Fruit fly (Drosophila melanogaster): Measurements from ENCODE around the gene Mayo.
A peak's percentile ranks its signal among the peaks of the same experiment; 100 is the strongest.

Gene Mayo

dm6 chr3R:31060708-31061625 lies 48.0 kb downstream of the Mayo start, which contains the start of gene dco (continued):
- TF ChIP-seq cato (GFP tag; optimal IDR thresholded peaks at IDR 0.05; ENCODE audit: borderline replicate concordance) (no peak), mld (GFP tag; IDR thresholded peaks at IDR 0.05; ENCODE audit: partially characterized antibody) (no peak), ham (GFP tag; IDR thresholded peaks at IDR 0.05) (no peak), Usf (GFP tag; optimal IDR thresholded peaks at IDR 0.05) (peak; percentile 67), Hmr (GFP tag; optimal IDR thresholded peaks at IDR 0.05) (peak; percentile 83), ATbp (GFP tag; optimal IDR thresholded peaks at IDR 0.05) (no peak), croc (GFP tag; conservative IDR thresholded peaks at IDR 0.05) (peak; percentile 54; the same call in 2 of the 3 replicates), CG10147 (GFP tag; optimal IDR thresholded peaks at IDR 0.05) (peak; percentile 5), sima (GFP tag; optimal IDR thresholded peaks at IDR 0.05) (no peak), otp (GFP tag; IDR thresholded peaks at IDR 0.05) (no peak; the same call in 2 of the 3 replicates), Asciz (GFP tag; optimal IDR thresholded peaks at IDR 0.05) (peak; percentile 8), ems (GFP tag; optimal IDR thresholded peaks at IDR 0.05) (peak; percentile 42), CG6683 (GFP tag; optimal IDR thresholded peaks at IDR 0.05) (no peak), CG31224 (GFP tag; IDR thresholded peaks at IDR 0.05) (peak; percentile 10; the same call in 1 of the 2 replicates), CG32767 (GFP tag; IDR thresholded peaks at IDR 0.05) (no peak), PHDP (tag; optimal IDR thresholded peaks at IDR 0.05) (peak; percentile 23), Neu2 (GFP tag; optimal IDR thresholded peaks at IDR 0.05; ENCODE audit: borderline replicate concordance) (peak; percentile 25), HmgD (GFP tag; optimal IDR thresholded peaks at IDR 0.05) (peak; percentile 22), D19A (tag; optimal IDR thresholded peaks at IDR 0.05) (peak; percentile 5), Antp (GFP tag; optimal IDR thresholded peaks at IDR 0.05) (peak; percentile 73), sug (tag; optimal IDR thresholded peaks at IDR 0.05) (peak; percentile 61), CTCF (GFP tag; optimal IDR thresholded peaks at IDR 0.05) (peak; percentile 100), Adf1 (GFP tag; IDR thresholded peaks at IDR 0.05) (no peak), CG17912 (GFP tag; optimal IDR thresholded peaks at IDR 0.05) (peak; percentile 66), unpg (GFP tag; optimal IDR thresholded peaks at IDR 0.05) (peak; percentile 46), btn (GFP tag; optimal IDR thresholded peaks at IDR 0.05) (peak; percentile 39), nmo (GFP tag; optimal IDR thresholded peaks at IDR 0.05) (peak; percentile 73), CG12236 (GFP tag; optimal IDR thresholded peaks at IDR 0.05) (no peak), slp2 (GFP tag; optimal IDR thresholded peaks at IDR 0.05) (peak; percentile 65), CG15011 (GFP tag; optimal IDR thresholded peaks at IDR 0.05) (no peak), BEAF-32 (GFP tag; optimal IDR thresholded peaks at IDR 0.05) (peak; percentile 41), ase (GFP tag; IDR thresholded peaks at IDR 0.05) (peak; percentile 72; the same call in 1 of the 3 replicates), E2f2 (GFP tag; IDR thresholded peaks at IDR 0.05) (peak; percentile 54), Atf-2 (GFP tag; optimal IDR thresholded peaks at IDR 0.05) (peak; percentile 4), Dll (GFP tag; IDR thresholded peaks at IDR 0.05; ENCODE audit: partially characterized antibody) (no peak), Sry-δ (GFP tag; optimal IDR thresholded peaks at IDR 0.05) (peak; percentile 55), twi (tag; optimal IDR thresholded peaks at IDR 0.05) (peak; percentile 3), CG5953 (GFP tag; IDR thresholded peaks at IDR 0.05) (peak; percentile 41; the same call in 1 of the 2 replicates), luna (GFP tag; optimal IDR thresholded peaks at IDR 0.05) (peak; percentile 26), CG12744 (GFP tag; optimal IDR thresholded peaks at IDR 0.05) (peak; percentile 59), CG15514 (GFP tag; optimal IDR thresholded peaks at IDR 0.05) (peak; percentile 61), HHEX (GFP tag; optimal IDR thresholded peaks at IDR 0.05) (peak; percentile 67), CG18011 (GFP tag; optimal IDR thresholded peaks at IDR 0.05) (no peak), CG1024 (GFP tag; IDR thresholded peaks at IDR 0.05) (peak; percentile 75), nerfin-2 (GFP tag; IDR thresholded peaks at IDR 0.05; ENCODE audit: partially characterized antibody) (0 out of 2 replicates have a peak, but pooled peaks have one; percentile 27), CG12769 (tag; optimal IDR thresholded peaks at IDR 0.05) (peak; percentile 7), org-1 (GFP tag; optimal IDR thresholded peaks at IDR 0.05) (no peak), H2.0 (GFP tag; IDR thresholded peaks at IDR 0.05) (peak; percentile 79)

All from whole organism, embryonic.